Fruit fly (Drosophila melanogaster): ENCODE data around the gene TP53INP.

Gene TP53INP

dm6 chr3L:4445824-4446223, 39.1 kb downstream of the TP53INP start:
- TF ChIP-seq CrebA (GFP tag; optimal IDR thresholded peaks at IDR 0.05; ENCODE audit: borderline replicate concordance) (no peak), usp (GFP tag; optimal IDR thresholded peaks at IDR 0.05) (no peak), Hr78 (GFP tag; optimal IDR thresholded peaks at IDR 0.05) (no peak), Abd-B (GFP tag; optimal IDR thresholded peaks at IDR 0.05) (no peak), Jra (GFP tag; optimal IDR thresholded peaks at IDR 0.05) (no peak), dsf (GFP tag; optimal IDR thresholded peaks at IDR 0.05; ENCODE audit: borderline replicate concordance) (no peak), sv (GFP tag; optimal IDR thresholded peaks at IDR 0.05) (no peak), br (GFP tag; optimal IDR thresholded peaks at IDR 0.05) (no peak), N (GFP tag; optimal IDR thresholded peaks at IDR 0.05) (no peak), HLH106 (tag; optimal IDR thresholded peaks at IDR 0.05) (no peak), CG9705 (GFP tag; optimal IDR thresholded peaks at IDR 0.05) (no peak), Rel (GFP tag; optimal IDR thresholded peaks at IDR 0.05) (no peak), Rel (tag; optimal IDR thresholded peaks at IDR 0.05) (no peak), Dfd (GFP tag; optimal IDR thresholded peaks at IDR 0.05) (no peak), brk (GFP tag; optimal IDR thresholded peaks at IDR 0.05) (no peak), pan (optimal IDR thresholded peaks at IDR 0.05) (no peak)

dm6 chr3L:4446273-4446672, 39.5 kb downstream of the TP53INP start, which contains the start of gene CG12607:
CG12607 (plus strand) TSS chr3L:4446573.
- TF ChIP-seq dmrt93B (GFP tag; optimal IDR thresholded peaks at IDR 0.05), result no peak
- TF ChIP-seq pan (optimal IDR thresholded peaks at IDR 0.05), result no peak
- no peak for TF ChIP-seq psq (GFP tag; optimal IDR thresholded peaks at IDR 0.05)
- TF ChIP-seq usp (GFP tag; optimal IDR thresholded peaks at IDR 0.05), result no peak
- no peak for TF ChIP-seq HLH106 (tag; optimal IDR thresholded peaks at IDR 0.05)
- no peak for TF ChIP-seq h (GFP tag; optimal IDR thresholded peaks at IDR 0.05)
- no peak for TF ChIP-seq lola (GFP tag; optimal IDR thresholded peaks at IDR 0.05)
- no peak for TF ChIP-seq rgr (GFP tag; optimal IDR thresholded peaks at IDR 0.05)
- TF ChIP-seq foxo (GFP tag; optimal IDR thresholded peaks at IDR 0.05), result no peak
- no peak for TF ChIP-seq jim (GFP tag; optimal IDR thresholded peaks at IDR 0.05)
- TF ChIP-seq Abd-B (GFP tag; optimal IDR thresholded peaks at IDR 0.05), result no peak
- TF ChIP-seq dl (GFP tag; optimal IDR thresholded peaks at IDR 0.05; ENCODE audit: insufficient read depth in 1 of 2, partially characterized antibody in 2 of 2), result no peak
- no peak for TF ChIP-seq fru (GFP tag; optimal IDR thresholded peaks at IDR 0.05)
- TF ChIP-seq tai (GFP tag; optimal IDR thresholded peaks at IDR 0.05), result no peak
- no peak for TF ChIP-seq Dif (GFP tag; optimal IDR thresholded peaks at IDR 0.05; ENCODE audit: partially characterized antibody)
- no peak for TF ChIP-seq CrebA (GFP tag; optimal IDR thresholded peaks at IDR 0.05; ENCODE audit: borderline replicate concordance)
- no peak for TF ChIP-seq woc (GFP tag; optimal IDR thresholded peaks at IDR 0.05)
- no peak for TF ChIP-seq GATAd (GFP tag; optimal IDR thresholded peaks at IDR 0.05)
- no peak for TF ChIP-seq Jra (GFP tag; optimal IDR thresholded peaks at IDR 0.05)
- TF ChIP-seq OdsH (GFP tag; optimal IDR thresholded peaks at IDR 0.05), result no peak

dm6 chr3L:4447229-4447628, 40.5 kb downstream of the TP53INP start:
- TF ChIP-seq Vsx2 (GFP tag; optimal IDR thresholded peaks at IDR 0.05; ENCODE audit: partially characterized antibody) (no peak), Jra (GFP tag; optimal IDR thresholded peaks at IDR 0.05) (no peak), Myc (optimal IDR thresholded peaks at IDR 0.05) (no peak), Sp1 (GFP tag; optimal IDR thresholded peaks at IDR 0.05) (no peak), h (GFP tag; optimal IDR thresholded peaks at IDR 0.05) (no peak), rgr (GFP tag; optimal IDR thresholded peaks at IDR 0.05) (no peak), jim (GFP tag; optimal IDR thresholded peaks at IDR 0.05) (no peak), br (GFP tag; optimal IDR thresholded peaks at IDR 0.05) (no peak), CG9705 (GFP tag; optimal IDR thresholded peaks at IDR 0.05) (no peak), CG32264 (GFP tag; optimal IDR thresholded peaks at IDR 0.05) (no peak), Hnf4 (GFP tag; optimal IDR thresholded peaks at IDR 0.05) (no peak), foxo (GFP tag; optimal IDR thresholded peaks at IDR 0.05) (no peak), tai (GFP tag; optimal IDR thresholded peaks at IDR 0.05) (no peak), dsf (GFP tag; optimal IDR thresholded peaks at IDR 0.05; ENCODE audit: borderline replicate concordance) (no peak), psq (GFP tag; optimal IDR thresholded peaks at IDR 0.05) (no peak)

- no peak for TF ChIP-seq HLH106 (tag; optimal IDR thresholded peaks at IDR 0.05)
- TF ChIP-seq Rel (GFP tag; optimal IDR thresholded peaks at IDR 0.05), result no peak
- TF ChIP-seq Rel (tag; optimal IDR thresholded peaks at IDR 0.05), result no peak
- no peak for TF ChIP-seq sv (GFP tag; optimal IDR thresholded peaks at IDR 0.05)
- no peak for TF ChIP-seq Hr78 (GFP tag; optimal IDR thresholded peaks at IDR 0.05)
- TF ChIP-seq Hnf4 (GFP tag; optimal IDR thresholded peaks at IDR 0.05), result no peak
- TF ChIP-seq Dif (GFP tag; optimal IDR thresholded peaks at IDR 0.05; ENCODE audit: partially characterized antibody), result no peak
- TF ChIP-seq Dfd (GFP tag; optimal IDR thresholded peaks at IDR 0.05), result no peak
- TF ChIP-seq Hr83 (GFP tag; optimal IDR thresholded peaks at IDR 0.05; ENCODE audit: poor library complexity, severe bottlenecking), result no peak
- TF ChIP-seq dl (GFP tag; optimal IDR thresholded peaks at IDR 0.05; ENCODE audit: insufficient read depth in 1 of 2, partially characterized antibody in 2 of 2), result no peak
- no peak for TF ChIP-seq h (GFP tag; optimal IDR thresholded peaks at IDR 0.05)
- no peak for TF ChIP-seq dmrt93B (GFP tag; optimal IDR thresholded peaks at IDR 0.05)
- no peak for TF ChIP-seq Sp1 (GFP tag; optimal IDR thresholded peaks at IDR 0.05)
- no peak for TF ChIP-seq rgr (GFP tag; optimal IDR thresholded peaks at IDR 0.05)
- TF ChIP-seq br (GFP tag; optimal IDR thresholded peaks at IDR 0.05), result no peak
- TF ChIP-seq Abd-B (GFP tag; optimal IDR thresholded peaks at IDR 0.05), result no peak
Measured at dm6 chr3L:4458063-4458462, 51.3 kb downstream of the TP53INP start, which contains the start of gene CG11345. CG11345 (minus strand) TSS chr3L:4458163.
